Fruit fly (Drosophila melanogaster): ENCODE measurements around the gene Myc.

Myc gene

dm6 chrX:3436183-3436582 is 63.2 kb downstream of the Myc start (continued):
- TF ChIP-seq CG11247 (GFP tag; IDR thresholded peaks at IDR 0.05) (no peak), nom (GFP tag; optimal IDR thresholded peaks at IDR 0.05) (peak; percentile 47), HLH3B (GFP tag; IDR thresholded peaks at IDR 0.05) (no peak)

- TF ChIP-seq hbn (GFP tag; IDR thresholded peaks at IDR 0.05; ENCODE audit: partially characterized antibody) (no peak), nerfin-2 (GFP tag; IDR thresholded peaks at IDR 0.05; ENCODE audit: partially characterized antibody) (no peak), gem (tag; optimal IDR thresholded peaks at IDR 0.05) (peak; percentile 28), B-H1 (GFP tag; IDR thresholded peaks at IDR 0.05) (no peak), CG8359 (GFP tag; optimal IDR thresholded peaks at IDR 0.05; ENCODE audit: borderline replicate concordance) (no peak), pita (GFP tag; optimal IDR thresholded peaks at IDR 0.05) (no peak), CG3281 (GFP tag; optimal IDR thresholded peaks at IDR 0.05) (peak; percentile 7), CG34422 (GFP tag; IDR thresholded peaks at IDR 0.05) (no peak), lab (GFP tag; optimal IDR thresholded peaks at IDR 0.05) (peak; percentile 14), CG2678 (tag; optimal IDR thresholded peaks at IDR 0.05) (peak; percentile 41), salm (tag; optimal IDR thresholded peaks at IDR 0.05) (no peak), CG11504 (tag; optimal IDR thresholded peaks at IDR 0.05) (peak; percentile 37), CG13894 (tag; optimal IDR thresholded peaks at IDR 0.05) (no peak), Fer1 (GFP tag; optimal IDR thresholded peaks at IDR 0.05) (no peak), CG2202 (tag; optimal IDR thresholded peaks at IDR 0.05) (no peak), trh (GFP tag; optimal IDR thresholded peaks at IDR 0.05) (no peak), CG17359 (tag; optimal IDR thresholded peaks at IDR 0.05) (peak; percentile 43), slbo (GFP tag; IDR thresholded peaks at IDR 0.05) (0 out of 2 replicates have a peak, but pooled peaks have one; percentile 18), lbe (GFP tag; optimal IDR thresholded peaks at IDR 0.05) (peak; percentile 54), Oli (tag; optimal IDR thresholded peaks at IDR 0.05) (peak; percentile 7), lilli (GFP tag; optimal IDR thresholded peaks at IDR 0.05) (peak; percentile 3), mam (GFP tag; optimal IDR thresholded peaks at IDR 0.05) (peak; percentile 25), CG3847 (GFP tag; IDR thresholded peaks at IDR 0.05) (no peak), CG7745 (tag; optimal IDR thresholded peaks at IDR 0.05) (no peak), BtbVII (GFP tag; optimal IDR thresholded peaks at IDR 0.05) (peak; percentile 36), sqz (GFP tag; optimal IDR thresholded peaks at IDR 0.05) (peak; percentile 17), Blimp-1 (GFP tag; optimal IDR thresholded peaks at IDR 0.05) (no peak), ash1 (GFP tag; optimal IDR thresholded peaks at IDR 0.05) (no peak), Pdp1 (GFP tag; optimal IDR thresholded peaks at IDR 0.05) (peak in 1 of 2 experiments; percentile 61), CG9437 (GFP tag; optimal IDR thresholded peaks at IDR 0.05) (no peak), Chrac-16 (GFP tag; optimal IDR thresholded peaks at IDR 0.05) (no peak), kay (GFP tag; optimal IDR thresholded peaks at IDR 0.05) (no peak), Dll (GFP tag; IDR thresholded peaks at IDR 0.05; ENCODE audit: partially characterized antibody) (no peak), Hmr (GFP tag; optimal IDR thresholded peaks at IDR 0.05) (no peak), fu2 (GFP tag; optimal IDR thresholded peaks at IDR 0.05) (no peak), ci (GFP tag; IDR thresholded peaks at IDR 0.05) (no peak), gro (GFP tag; optimal IDR thresholded peaks at IDR 0.05) (no peak), MTF-1 (GFP tag; optimal IDR thresholded peaks at IDR 0.05; ENCODE audit: borderline replicate concordance) (no peak), CG12744 (GFP tag; optimal IDR thresholded peaks at IDR 0.05) (no peak), Med (GFP tag) (peak; percentile 35), CG7839 (tag; optimal IDR thresholded peaks at IDR 0.05) (peak; percentile 14), zen2 (GFP tag; IDR thresholded peaks at IDR 0.05; ENCODE audit: partially characterized antibody) (no peak), tll (GFP tag; optimal IDR thresholded peaks at IDR 0.05) (no peak), zen (tag; optimal IDR thresholded peaks at IDR 0.05) (no peak), row (GFP tag; IDR thresholded peaks at IDR 0.05) (peak; percentile 55)
Observed at dm6 chrX:3437493-3437892, 64.5 kb downstream of the Myc start.
